Fruit fly (Drosophila melanogaster) whole organism: ENCODE results near the gene CG17202.

Experiments
- CG8478 ChIP-seq: fragments of >200 bp; optimal IDR thresholded peaks from 2 replicates; lab custom pipeline; 2018; ENCODE audit warnings: inconsistent platforms
- Dll ChIP-seq: fragments of >200 bp; optimal IDR thresholded peaks from 2 replicates; lab custom pipeline; 2017
- EcR ChIP-seq, 2 experiments: fragments of >200 bp; optimal IDR thresholded peaks; 2 replicates each; lab custom pipeline; 2017; ENCODE audit warnings: missing biosample characterization in 2 of 2, missing genetic modification characterization in 2 of 2, missing genetic modification reagents in 2 of 2
- pan ChIP-seq: fragments of >200 bp; optimal IDR thresholded peaks from 2 replicates; lab custom pipeline; 2017
- psq ChIP-seq: fragments of >200 bp; optimal IDR thresholded peaks from 2 replicates; lab custom pipeline; 2017
- usp ChIP-seq: fragments of >200 bp; optimal IDR thresholded peaks from 2 replicates; lab custom pipeline; 2017; ENCODE audit warnings: missing biosample characterization, missing genetic modification characterization, mixed read lengths

CG17202 gene

dm6 chr3R:12422379-12422975 is at the start of gene CG17202, which contains the start of gene Scgbeta:
Gene CG17202 (plus strand): TSS chr3R:12422768.
Gene Scgbeta (minus strand): TSS chr3R:12422429.
- TF ChIP-seq EcR (GFP tag; optimal IDR thresholded peaks at IDR 0.05; lab: Kevin White, UChicago) = no peak
- no peak for TF ChIP-seq CG8478 (lab: Kevin White, UChicago)
- TF ChIP-seq psq (lab: Kevin White, UChicago) = no peak
- TF ChIP-seq pan (lab: Kevin White, UChicago) = no peak
- no peak for TF ChIP-seq usp (GFP tag; lab: Kevin White, UChicago)

- TF ChIP-seq usp (GFP tag; lab: Kevin White, UChicago) (no peak), pan (lab: Kevin White, UChicago) (no peak), CG8478 (lab: Kevin White, UChicago) (no peak), psq (lab: Kevin White, UChicago) (no peak), Dll (lab: Kevin White, UChicago) (no peak), EcR (GFP tag; optimal IDR thresholded peaks at IDR 0.05; lab: Kevin White, UChicago) (no peak)
Observed at dm6 chr3R:12372800-12373199, 49.8 kb upstream of the CG17202 start, which contains the start of gene GstD3. Gene GstD3 (plus strand): TSS chr3R:12373068.

dm6 chr3R:12373800-12374199 is 48.8 kb upstream of the CG17202 start, which contains the start of gene GstD4:
Gene GstD4 (plus strand): TSS chr3R:12374100.
- TF ChIP-seq psq (lab: Kevin White, UChicago) = no peak
- TF ChIP-seq usp (GFP tag; lab: Kevin White, UChicago) = no peak
- no peak for TF ChIP-seq EcR (GFP tag; optimal IDR thresholded peaks at IDR 0.05; lab: Kevin White, UChicago)
- TF ChIP-seq pan (lab: Kevin White, UChicago) = no peak
- TF ChIP-seq Dll (lab: Kevin White, UChicago) = no peak
- no peak for TF ChIP-seq CG8478 (lab: Kevin White, UChicago)

dm6 chr3R:12375258-12375783 is 47.2 kb upstream of the CG17202 start, which contains the start of gene GstD5:
Gene GstD5 (plus strand): TSS chr3R:12375733.
- TF ChIP-seq CG8478 (lab: Kevin White, UChicago) (no peak), EcR (GFP tag; optimal IDR thresholded peaks at IDR 0.05; lab: Kevin White, UChicago) (no peak), Dll (lab: Kevin White, UChicago) (no peak), usp (GFP tag; lab: Kevin White, UChicago) (no peak), pan (lab: Kevin White, UChicago) (no peak), psq (lab: Kevin White, UChicago) (no peak)

- TF ChIP-seq Dll (lab: Kevin White, UChicago) (no peak), EcR (GFP tag; optimal IDR thresholded peaks at IDR 0.05; lab: Kevin White, UChicago) (no peak), psq (lab: Kevin White, UChicago) (no peak), pan (lab: Kevin White, UChicago) (no peak), usp (GFP tag; lab: Kevin White, UChicago) (no peak), CG8478 (lab: Kevin White, UChicago) (no peak)
Observed at dm6 chr3R:12376828-12377227, 45.7 kb upstream of the CG17202 start, which contains the start of gene GstD6. Gene GstD6 (plus strand): TSS chr3R:12377128.

- no peak for TF ChIP-seq psq (lab: Kevin White, UChicago)
- no peak for TF ChIP-seq Dll (lab: Kevin White, UChicago)
- no peak for TF ChIP-seq EcR (GFP tag; optimal IDR thresholded peaks at IDR 0.05; lab: Kevin White, UChicago)
- TF ChIP-seq pan (lab: Kevin White, UChicago) = no peak
- TF ChIP-seq usp (GFP tag; lab: Kevin White, UChicago) = no peak
- no peak for TF ChIP-seq CG8478 (lab: Kevin White, UChicago)
Observed at dm6 chr3R:12378200-12378599, 44.4 kb upstream of the CG17202 start, which contains the start of gene GstD7. Gene GstD7 (plus strand): TSS chr3R:12378500.

- TF ChIP-seq CG8478 (lab: Kevin White, UChicago) = no peak
- no peak for TF ChIP-seq Dll (lab: Kevin White, UChicago)
- TF ChIP-seq psq (lab: Kevin White, UChicago) = no peak
Observed at dm6 chr3R:12379249-12379648, 43.3 kb upstream of the CG17202 start.

dm6 chr3R:12379708-12380107 is 42.9 kb upstream of the CG17202 start, which contains the start of gene GstD8:
Gene GstD8 (plus strand): TSS chr3R:12380008.
- no peak for TF ChIP-seq Dll (lab: Kevin White, UChicago)
- TF ChIP-seq pan (lab: Kevin White, UChicago) = no peak
- no peak for TF ChIP-seq CG8478 (lab: Kevin White, UChicago)
- TF ChIP-seq EcR (GFP tag; optimal IDR thresholded peaks at IDR 0.05; lab: Kevin White, UChicago) = no peak
- no peak for TF ChIP-seq usp (GFP tag; lab: Kevin White, UChicago)
- TF ChIP-seq psq (lab: Kevin White, UChicago) = no peak

dm6 chr3R:12381130-12381700 is 41.4 kb upstream of the CG17202 start:
- no peak for TF ChIP-seq Dll (lab: Kevin White, UChicago)
- no peak for TF ChIP-seq pan (lab: Kevin White, UChicago)
- TF ChIP-seq EcR (GFP tag; optimal IDR thresholded peaks at IDR 0.05; lab: Kevin White, UChicago) = peak in 1 of 2 experiments; percentile 95

dm6 chr3R:12382563-12382962 is 40.0 kb upstream of the CG17202 start, which contains the start of gene CG10035:
Gene CG10035 (minus strand): TSS chr3R:12382691.
- TF ChIP-seq Dll (lab: Kevin White, UChicago) (no peak), pan (lab: Kevin White, UChicago) (no peak), usp (GFP tag; lab: Kevin White, UChicago) (no peak), psq (lab: Kevin White, UChicago) (no peak), CG8478 (lab: Kevin White, UChicago) (no peak), EcR (GFP tag; optimal IDR thresholded peaks at IDR 0.05; lab: Kevin White, UChicago) (no peak)

dm6 chr3R:12383036-12383435 is 39.5 kb upstream of the CG17202 start, which contains the start of gene GstD11:
Gene GstD11 (plus strand): TSS chr3R:12383336.
- no peak for TF ChIP-seq CG8478 (lab: Kevin White, UChicago)
- no peak for TF ChIP-seq Dll (lab: Kevin White, UChicago)
